Worm (Caenorhabditis elegans) whole organism, L3 larva: ENCODE measurements around the gene dgk-4.

Experiments
- ZK546.5 ChIP-seq: sonication (generic microtip); optimal IDR thresholded peaks from 2 replicates; lab custom pipeline; 2017; ENCODE audit warnings: missing biosample characterization, missing genetic modification characterization
- aly-2 ChIP-seq: fragments of 150-350 bp; optimal IDR thresholded peaks from 2 replicates; lab custom pipeline; 2014; ENCODE audit warnings: missing biosample characterization, missing genetic modification characterization
- elt-3 ChIP-seq, 3 experiments: fragments of 150-350 bp in 1 of 3; sonication (generic microtip) in 2 of 3; optimal IDR thresholded peaks; 2 replicates in 2 of 3; 4 replicates in 1 of 3; lab custom pipeline; 2014 to 2017; ENCODE audit warnings: missing biosample characterization in 3 of 3, missing genetic modification characterization in 3 of 3
- fos-1 ChIP-seq: fragments of 150-350 bp; optimal IDR thresholded peaks from 2 replicates; lab custom pipeline; 2014; ENCODE audit warnings: missing biosample characterization, missing genetic modification characterization
- nhr-11 ChIP-seq: fragments of 150-350 bp; optimal IDR thresholded peaks from 2 replicates; lab custom pipeline; 2014; ENCODE audit warnings: missing biosample characterization, missing genetic modification characterization
- nhr-67 ChIP-seq: fragments of 150-350 bp; optimal IDR thresholded peaks from 2 replicates; lab custom pipeline; 2014; ENCODE audit warnings: missing biosample characterization, missing genetic modification characterization
- pha-4 ChIP-seq: fragments of 150-350 bp; optimal IDR thresholded peaks from 2 replicates; lab custom pipeline; 2014; ENCODE audit warnings: missing biosample characterization, missing genetic modification reagents, missing genetic modification characterization
- skn-1 ChIP-seq: fragments of 150-350 bp; optimal IDR thresholded peaks from 2 replicates; lab custom pipeline; 2014; ENCODE audit warnings: missing biosample characterization, missing genetic modification characterization
- zag-1 ChIP-seq: fragments of 150-350 bp; optimal IDR thresholded peaks from 2 replicates; lab custom pipeline; 2014; ENCODE audit warnings: missing biosample characterization, missing genetic modification characterization

ce11 chrIV:8631033-8631432 lies at the start of gene dgk-4:
- TF ChIP-seq zag-1 (tag; lab: Kevin White, UChicago) (no peak), skn-1 (tag; lab: Kevin White, UChicago) (no peak), fos-1 (tag; lab: Kevin White, UChicago) (no peak), nhr-11 (no peak), pha-4 (tag; lab: Kevin White, UChicago) (no peak), elt-3 (tag; optimal IDR thresholded peaks at IDR 0.05; lab: Kevin White, UChicago) (no peak), nhr-67 (tag; lab: Kevin White, UChicago) (no peak), aly-2 (tag; lab: Kevin White, UChicago) (no peak), ZK546.5 (tag; lab: Kevin White, UChicago) (no peak)
